Worm (Caenorhabditis elegans): ENCODE data around the gene ZK354.2.

ce11 chrIV:5318835-5319303, 5.7 kb downstream of the ZK354.2 start, which contains the start of gene slc-46A:
- TF ChIP-seq nfya-1 (tag; optimal IDR thresholded peaks at IDR 0.05): no peak
- TF ChIP-seq C38D4.7 (GFP tag; optimal IDR thresholded peaks at IDR 0.05): no peak
- no peak for TF ChIP-seq elt-4 (tag; optimal IDR thresholded peaks at IDR 0.05)
- no peak for TF ChIP-seq hlh-30 (tag; optimal IDR thresholded peaks at IDR 0.05; ENCODE audit: insufficient read depth)
- TF ChIP-seq pha-4 (tag; optimal IDR thresholded peaks at IDR 0.05): no peak
